Fruit fly (Drosophila melanogaster) whole organism, embryonic: ENCODE data around the gene Ppox.

ENCODE experiments used
- Blimp-1 ChIP-seq: fragments of 200-800 bp; sonication (Bioruptor generic); optimal IDR thresholded peaks from 3 replicates; lab custom pipeline; 2018; ENCODE audit warnings: missing biosample characterization, missing genetic modification characterization, mild to moderate bottlenecking, moderate library complexity, missing genetic modification reagents
- CG10147 ChIP-seq: fragments of 200-800 bp; sonication (Bioruptor generic); optimal IDR thresholded peaks from 2 replicates; lab custom pipeline; 2019; ENCODE audit warnings: missing biosample characterization, mild to moderate bottlenecking, missing genetic modification characterization, moderate library complexity
- CG10543 ChIP-seq: fragments of 200-800 bp; sonication (Bioruptor generic); optimal IDR thresholded peaks from 3 replicates; lab custom pipeline; 2017; ENCODE audit warnings: missing biosample characterization, mild to moderate bottlenecking, missing genetic modification characterization, moderate library complexity
- CG11247 ChIP-seq: fragments of 200-800 bp; sonication (Bioruptor generic); IDR thresholded peaks from 2 replicates; pipeline ENCODE4 v1.3.6; 2022; ENCODE audit warnings: missing biosample characterization, missing genetic modification characterization
- CG11560 ChIP-seq: fragments of 200-800 bp; sonication (Bioruptor generic); IDR thresholded peaks from 3 replicates; pipeline ENCODE4 v1.3.6; 2022; ENCODE audit warnings: missing biosample characterization, missing genetic modification characterization
- CG11723 ChIP-seq: fragments of 200-800 bp; sonication (Bioruptor generic); optimal IDR thresholded peaks from 2 replicates; lab custom pipeline; 2017; ENCODE audit warnings: missing biosample characterization, mild to moderate bottlenecking, missing genetic modification characterization
- CG12236 ChIP-seq: fragments of 200-800 bp; sonication (Bioruptor generic); optimal IDR thresholded peaks from 2 replicates; lab custom pipeline; 2016; ENCODE audit warnings: missing biosample characterization, missing genetic modification characterization
- CG12769 ChIP-seq: fragments of 200-800 bp; sonication (Bioruptor generic); optimal IDR thresholded peaks from 2 replicates; lab custom pipeline; 2019; ENCODE audit warnings: missing biosample characterization, mild to moderate bottlenecking, missing genetic modification characterization, moderate library complexity
- CG13123 ChIP-seq: fragments of 200-800 bp; sonication (Bioruptor generic); optimal IDR thresholded peaks from 2 replicates; lab custom pipeline; 2016; ENCODE audit warnings: missing biosample characterization, missing genetic modification characterization
- CG15269 ChIP-seq: fragments of 200-800 bp; sonication (Bioruptor generic); optimal IDR thresholded peaks from 2 replicates; lab custom pipeline; 2018; ENCODE audit warnings: missing biosample characterization, mild to moderate bottlenecking, missing genetic modification characterization, moderate library complexity
- CG15479 ChIP-seq: fragments of 200-800 bp; sonication (Bioruptor generic); optimal IDR thresholded peaks from 3 replicates; lab custom pipeline; 2019; ENCODE audit warnings: missing biosample characterization, mild to moderate bottlenecking, missing genetic modification characterization, moderate library complexity
- CG30403 ChIP-seq: fragments of 200-800 bp; sonication (Bioruptor generic); optimal IDR thresholded peaks from 3 replicates; lab custom pipeline; 2016; ENCODE audit warnings: missing biosample characterization, missing genetic modification characterization
- CG3995 ChIP-seq: fragments of 200-800 bp; sonication (Bioruptor generic); optimal IDR thresholded peaks from 3 replicates; lab custom pipeline; 2016; ENCODE audit warnings: missing biosample characterization, missing genetic modification characterization
- CG6683 ChIP-seq: fragments of 200-800 bp; sonication (Bioruptor generic); optimal IDR thresholded peaks from 2 replicates; lab custom pipeline; 2017; ENCODE audit warnings: missing biosample characterization, mild to moderate bottlenecking, missing genetic modification characterization, missing genetic modification reagents
- CG6765 ChIP-seq: fragments of 200-800 bp; sonication (Bioruptor generic); optimal IDR thresholded peaks from 3 replicates; lab custom pipeline; 2017; ENCODE audit warnings: missing biosample characterization, mild to moderate bottlenecking, missing genetic modification characterization
- CG7372 ChIP-seq: fragments of 200-800 bp; sonication (Bioruptor generic); IDR thresholded peaks from 2 replicates; pipeline ENCODE4 v1.3.6; 2022; ENCODE audit warnings: missing biosample characterization, missing genetic modification characterization
- CG9215 ChIP-seq: fragments of 200-800 bp; sonication (Bioruptor generic); IDR thresholded peaks from 2 replicates; pipeline ENCODE4 v1.3.6; 2022; ENCODE audit warnings: missing biosample characterization, missing genetic modification characterization
- CG9437 ChIP-seq: fragments of 200-800 bp; sonication (Bioruptor generic); optimal IDR thresholded peaks from 2 replicates; lab custom pipeline; 2018; ENCODE audit warnings: missing biosample characterization, mild to moderate bottlenecking, missing genetic modification characterization
- CG9817 ChIP-seq: fragments of 200-800 bp; sonication (Bioruptor generic); optimal IDR thresholded peaks from 2 replicates; lab custom pipeline; 2018; ENCODE audit warnings: missing biosample characterization, mild to moderate bottlenecking, missing genetic modification characterization, moderate library complexity
- Dip3 ChIP-seq: fragments of 200-800 bp; sonication (Bioruptor generic); optimal IDR thresholded peaks from 3 replicates; lab custom pipeline; 2016; ENCODE audit warnings: missing biosample characterization, missing genetic modification characterization
- ERR ChIP-seq: fragments of 200-800 bp; sonication (Bioruptor generic); optimal IDR thresholded peaks from 2 replicates; lab custom pipeline; 2016; ENCODE audit warnings: missing biosample characterization, missing genetic modification characterization
- Eip74EF ChIP-seq, 2 experiments: fragments of 200-800 bp in 1 of 2; fragments of >200 bp in 1 of 2; sonication (Bioruptor generic) in 1 of 2; optimal IDR thresholded peaks; 2 replicates each; lab custom pipeline; 2017 to 2019; ENCODE audit warnings: missing biosample characterization in 2 of 2, missing genetic modification characterization in 2 of 2, mild to moderate bottlenecking in 1 of 2, moderate library complexity in 1 of 2
- Fer2 ChIP-seq: fragments of 200-800 bp; sonication (Bioruptor generic); optimal IDR thresholded peaks from 2 replicates; lab custom pipeline; 2018; ENCODE audit warnings: missing biosample characterization, mild to moderate bottlenecking, missing genetic modification characterization, moderate library complexity
- H15 ChIP-seq: fragments of 200-800 bp; sonication (Bioruptor generic); IDR thresholded peaks from 3 replicates; pipeline ENCODE4 v1.3.6; 2022; ENCODE audit warnings: missing biosample characterization, missing genetic modification characterization
- Med ChIP-seq: fragments of 200-800 bp; sonication (Bioruptor generic); peaks from one replicate; lab custom pipeline; 2016; ENCODE audit warnings: missing biosample characterization, missing genetic modification characterization, mild to moderate bottlenecking, inconsistent platforms, moderate library complexity
- Mrtf ChIP-seq: fragments of 200-800 bp; sonication (Bioruptor generic); IDR thresholded peaks from 3 replicates; pipeline ENCODE4 v1.3.6; 2022; ENCODE audit warnings: missing biosample characterization, missing genetic modification characterization
- Neu2 ChIP-seq: fragments of 200-800 bp; sonication (Bioruptor generic); optimal IDR thresholded peaks from 3 replicates; lab custom pipeline; 2016; ENCODE audit warnings: missing biosample characterization, missing genetic modification characterization, borderline replicate concordance
- Opbp ChIP-seq: fragments of 200-800 bp; sonication (Bioruptor generic); IDR thresholded peaks from 3 replicates; pipeline ENCODE4 v1.3.6; 2022; ENCODE audit warnings: missing biosample characterization, missing genetic modification characterization; ENCODE audit not compliant: partially characterized antibody
- Optix ChIP-seq: fragments of 200-800 bp; sonication (Bioruptor generic); IDR thresholded peaks from 3 replicates; pipeline ENCODE4 v1.3.6; 2022; ENCODE audit warnings: missing biosample characterization, missing genetic modification characterization
- Sox100B ChIP-seq: fragments of 200-800 bp; sonication (Bioruptor generic); optimal IDR thresholded peaks from 3 replicates; lab custom pipeline; 2018; ENCODE audit warnings: missing biosample characterization, mild to moderate bottlenecking, missing genetic modification characterization
- ab ChIP-seq: fragments of 200-800 bp; sonication (Bioruptor generic); optimal IDR thresholded peaks from 2 replicates; lab custom pipeline; 2016; ENCODE audit warnings: missing biosample characterization, missing genetic modification characterization
- abd-A ChIP-seq: fragments of 200-800 bp; sonication (Bioruptor generic); optimal IDR thresholded peaks from 3 replicates; lab custom pipeline; 2019; ENCODE audit warnings: missing biosample characterization, mild to moderate bottlenecking, missing genetic modification characterization, moderate library complexity
- br ChIP-seq: fragments of >200 bp; optimal IDR thresholded peaks from 2 replicates; lab custom pipeline; 2017
- chm ChIP-seq: fragments of 200-800 bp; sonication (Bioruptor generic); IDR thresholded peaks from 2 replicates; pipeline ENCODE4 v1.3.6; 2022; ENCODE audit warnings: missing biosample characterization, missing genetic modification characterization
- ci ChIP-seq: fragments of 200-800 bp; sonication (Bioruptor generic); IDR thresholded peaks from 3 replicates; pipeline ENCODE4 v1.3.6; 2022; ENCODE audit warnings: missing biosample characterization, missing genetic modification characterization
- crc ChIP-seq: fragments of 200-800 bp; sonication (Bioruptor generic); optimal IDR thresholded peaks from 2 replicates; lab custom pipeline; 2016; ENCODE audit warnings: missing biosample characterization, missing genetic modification characterization
- dan ChIP-seq: fragments of 200-800 bp; sonication (Bioruptor generic); IDR thresholded peaks from 2 replicates; pipeline ENCODE4 v1.3.6; 2022; ENCODE audit warnings: missing biosample characterization, missing genetic modification characterization
- eve ChIP-seq, 2 experiments: fragments of >200 bp; optimal IDR thresholded peaks; 2 replicates each; lab custom pipeline; 2017; ENCODE audit warnings: missing biosample characterization in 2 of 2, missing genetic modification characterization in 2 of 2
- ewg ChIP-seq: fragments of 200-800 bp; sonication (Bioruptor generic); optimal IDR thresholded peaks from 3 replicates; lab custom pipeline; 2017; ENCODE audit warnings: mild to moderate bottlenecking, missing biosample characterization, missing genetic modification reagents, missing genetic modification characterization
- fd3F ChIP-seq: fragments of 200-800 bp; sonication (Bioruptor generic); optimal IDR thresholded peaks from 2 replicates; lab custom pipeline; 2018; ENCODE audit warnings: missing biosample characterization, mild to moderate bottlenecking, missing genetic modification characterization, moderate library complexity
- insv ChIP-seq, 2 experiments: fragments of 200-800 bp; sonication (Bioruptor generic); optimal IDR thresholded peaks; 3 replicates each; lab custom pipeline; 2016 to 2018; ENCODE audit warnings: missing biosample characterization in 2 of 2, missing genetic modification characterization in 2 of 2
- inv ChIP-seq: fragments of 200-800 bp; sonication (Bioruptor generic); IDR thresholded peaks from 2 replicates; pipeline ENCODE4 v1.3.6; 2022; ENCODE audit warnings: missing biosample characterization, missing genetic modification characterization; ENCODE audit not compliant: partially characterized antibody
- lbe ChIP-seq: fragments of 200-800 bp; sonication (Bioruptor generic); optimal IDR thresholded peaks from 2 replicates; lab custom pipeline; 2016; ENCODE audit warnings: missing biosample characterization, mild to moderate bottlenecking, missing genetic modification characterization
- mirr ChIP-seq: fragments of 200-800 bp; sonication (Bioruptor generic); optimal IDR thresholded peaks from 3 replicates; lab custom pipeline; 2018; ENCODE audit warnings: missing biosample characterization, mild to moderate bottlenecking, missing genetic modification characterization
- mld ChIP-seq: fragments of 200-800 bp; sonication (Bioruptor generic); IDR thresholded peaks from 3 replicates; pipeline ENCODE4 v1.3.6; 2022; ENCODE audit warnings: missing biosample characterization, missing genetic modification characterization; ENCODE audit not compliant: partially characterized antibody
- nau ChIP-seq: fragments of 200-800 bp; sonication (Bioruptor generic); optimal IDR thresholded peaks from 3 replicates; lab custom pipeline; 2017; ENCODE audit warnings: missing biosample characterization, mild to moderate bottlenecking, missing genetic modification characterization, missing genetic modification reagents
- pita ChIP-seq: fragments of 200-800 bp; sonication (Bioruptor generic); optimal IDR thresholded peaks from 2 replicates; lab custom pipeline; 2017; ENCODE audit warnings: missing biosample characterization, mild to moderate bottlenecking, missing genetic modification characterization
- pnt ChIP-seq: fragments of 200-800 bp; sonication (Bioruptor generic); optimal IDR thresholded peaks from 3 replicates; lab custom pipeline; 2016; ENCODE audit warnings: missing biosample characterization, missing genetic modification characterization
- sob ChIP-seq: fragments of 200-800 bp; sonication (Bioruptor generic); IDR thresholded peaks from 2 replicates; pipeline ENCODE4 v1.3.6; 2022; ENCODE audit warnings: missing biosample characterization, missing genetic modification characterization
- ttk ChIP-seq: fragments of 200-800 bp; sonication (Bioruptor generic); IDR thresholded peaks from 2 replicates; pipeline ENCODE4 v2.1.2; 2022; ENCODE audit warnings: missing biosample characterization, missing genetic modification characterization

Ppox gene

DNA sequence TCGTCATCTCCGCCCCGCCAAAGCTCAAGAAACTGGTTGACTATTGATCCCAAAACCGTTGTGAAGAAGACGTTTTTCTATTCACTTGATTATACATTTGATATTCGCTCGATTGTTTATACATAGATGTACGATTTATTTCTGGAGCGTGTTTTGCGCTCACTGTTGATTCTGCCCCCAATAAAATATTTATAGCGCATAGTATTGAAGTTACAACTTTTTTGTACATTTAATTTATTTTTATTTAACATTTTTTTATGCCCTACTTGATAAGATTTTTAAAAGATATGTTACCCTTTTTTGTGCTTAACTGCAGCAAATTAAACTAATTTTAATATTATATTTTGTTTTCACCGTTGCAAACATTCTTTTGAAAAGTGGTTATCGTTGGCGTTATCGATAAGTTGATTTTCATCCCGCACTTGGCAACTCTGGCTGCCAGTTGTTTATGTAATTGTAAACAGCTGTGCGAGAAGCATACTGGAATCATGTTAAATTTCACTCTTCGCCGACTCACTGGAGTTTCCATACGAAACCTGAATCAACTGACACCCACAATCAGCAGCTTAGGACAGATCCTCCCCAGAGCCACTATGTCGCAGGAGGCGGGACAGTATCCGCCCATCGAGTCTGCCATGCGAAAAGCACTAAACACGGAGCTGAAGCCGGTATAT, 2.3 kb downstream of the Ppox start, which contains the start of gene CG31126 (continued):
- TF ChIP-seq crc (GFP tag; lab: Kevin White, UChicago), result no peak
- no peak for TF ChIP-seq ERR (GFP tag; lab: Kevin White, UChicago)
- TF ChIP-seq CG11560 (tag; lab: Robert Waterston, UW), result no peak
- no peak for TF ChIP-seq Sox100B (GFP tag; lab: Kevin White, UChicago)
- TF ChIP-seq Dip3 (GFP tag; lab: Kevin White, UChicago), result no peak
- no peak for TF ChIP-seq ab (GFP tag; lab: Kevin White, UChicago)
- no peak for TF ChIP-seq CG6683 (GFP tag; lab: Kevin White, UChicago)
- TF ChIP-seq Blimp-1 (GFP tag; lab: Kevin White, UChicago), result no peak
- no peak for TF ChIP-seq CG15479 (GFP tag; lab: Kevin White, UChicago)
- TF ChIP-seq CG6765 (GFP tag; lab: Kevin White, UChicago), result no peak
- no peak for TF ChIP-seq sob (GFP tag; lab: Robert Waterston, UW)
- TF ChIP-seq CG9817 (tag; lab: Kevin White, UChicago), result no peak
- TF ChIP-seq mirr (GFP tag; lab: Kevin White, UChicago), result no peak
- TF ChIP-seq abd-A (tag; lab: Kevin White, UChicago), result no peak
- no peak for TF ChIP-seq CG12769 (tag; lab: Kevin White, UChicago)
- TF ChIP-seq CG11247 (GFP tag; lab: Robert Waterston, UW), result no peak
- TF ChIP-seq dan, result no peak
- TF ChIP-seq CG13123 (GFP tag; lab: Kevin White, UChicago), result no peak
- TF ChIP-seq H15 (GFP tag; lab: Robert Waterston, UW), result no peak
- no peak for TF ChIP-seq nau
- TF ChIP-seq CG15269 (tag; lab: Kevin White, UChicago), result no peak
- TF ChIP-seq CG11723 (GFP tag; lab: Kevin White, UChicago), result no peak
- no peak for TF ChIP-seq CG9437
- TF ChIP-seq ttk (GFP tag; lab: Robert Waterston, UW), result no peak
- TF ChIP-seq CG12236 (GFP tag; lab: Kevin White, UChicago), result no peak
- TF ChIP-seq chm (GFP tag; lab: Robert Waterston, UW), result no peak
- TF ChIP-seq Eip74EF (GFP tag; optimal IDR thresholded peaks at IDR 0.05; lab: Kevin White, UChicago), result no peak
- TF ChIP-seq insv (GFP tag; optimal IDR thresholded peaks at IDR 0.05; lab: Kevin White, UChicago), result no peak
- no peak for TF ChIP-seq eve (GFP tag; optimal IDR thresholded peaks at IDR 0.05; lab: Kevin White, UChicago)
- TF ChIP-seq br, result no peak
- TF ChIP-seq CG10543 (GFP tag; lab: Kevin White, UChicago), result no peak
- no peak for TF ChIP-seq lbe (GFP tag; lab: Kevin White, UChicago)
- TF ChIP-seq pita, result no peak
- peak; percentile 65 for TF ChIP-seq Med
- no peak for TF ChIP-seq ewg (GFP tag; lab: Kevin White, UChicago)
- no peak for TF ChIP-seq CG30403
- TF ChIP-seq mld (GFP tag; lab: Robert Waterston, UW), result no peak
- peak; percentile 26 for TF ChIP-seq CG3995 (GFP tag; lab: Kevin White, UChicago)
- TF ChIP-seq ci, result no peak
- TF ChIP-seq Opbp (GFP tag; lab: Robert Waterston, UW), result peak; percentile 44; the same call in 2 of the 3 replicates
- no peak for TF ChIP-seq fd3F (GFP tag; lab: Kevin White, UChicago)
- no peak for TF ChIP-seq Mrtf
- no peak for TF ChIP-seq Neu2 (GFP tag; lab: Kevin White, UChicago)
- no peak for TF ChIP-seq pnt (GFP tag; lab: Kevin White, UChicago)
- TF ChIP-seq CG10147 (GFP tag; lab: Kevin White, UChicago), result no peak
- TF ChIP-seq Optix (GFP tag; lab: Robert Waterston, UW), result no peak
- TF ChIP-seq inv (GFP tag; lab: Robert Waterston, UW), result no peak
- no peak for TF ChIP-seq CG9215 (GFP tag; lab: Robert Waterston, UW)
- no peak for TF ChIP-seq CG7372
- TF ChIP-seq Fer2 (tag; lab: Kevin White, UChicago), result no peak
